Worm (Caenorhabditis elegans): ENCODE measurements around the gene hda-5.

DNA sequence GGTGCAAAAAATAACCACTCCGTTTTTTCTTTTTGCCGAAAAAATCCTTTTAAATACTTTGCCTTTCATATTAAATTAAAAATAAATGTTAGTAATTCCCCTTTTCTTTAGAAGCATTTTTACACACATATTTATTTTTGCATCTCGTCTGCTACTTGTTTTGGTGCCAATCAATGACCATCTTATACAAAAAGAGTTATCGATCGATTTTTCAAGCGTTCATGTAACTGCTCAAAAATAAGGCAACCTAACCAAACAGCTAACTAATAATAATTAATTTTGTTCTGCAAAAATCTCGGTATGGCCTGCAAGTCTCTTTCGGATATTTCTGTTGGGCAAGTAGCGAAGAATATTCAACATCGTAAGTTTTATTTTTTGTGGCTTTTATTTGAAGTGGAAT is 32.4 kb upstream of the hda-5 start, which contains the start of gene F44E5.2:
- TF ChIP-seq madf-3 (GFP tag; IDR thresholded peaks at IDR 0.05), result no peak
- TF ChIP-seq nfya-1 (tag; optimal IDR thresholded peaks at IDR 0.05; ENCODE audit: borderline replicate concordance, insufficient read depth), result no peak
- TF ChIP-seq snpc-4 (GFP tag; optimal IDR thresholded peaks at IDR 0.05), result no peak
- no peak for TF ChIP-seq snpc-4 (tag; optimal IDR thresholded peaks at IDR 0.05)
- no peak for TF ChIP-seq F37B4.10 (GFP tag; IDR thresholded peaks at IDR 0.05)
- no peak for TF ChIP-seq attf-5 (GFP tag; optimal IDR thresholded peaks at IDR 0.05)
- TF ChIP-seq ceh-100 (GFP tag; IDR thresholded peaks at IDR 0.05), result no peak
